Fruit fly (Drosophila melanogaster) whole organism, prepupa: ENCODE results near the gene CG9555.

ENCODE experiments used
- Blimp-1 ChIP-seq: fragments of 200-800 bp; sonication (Bioruptor generic); optimal IDR thresholded peaks from 3 replicates; lab custom pipeline; 2017; ENCODE audit warnings: missing biosample characterization, missing genetic modification characterization, mild to moderate bottlenecking, moderate library complexity, missing genetic modification reagents
- CG11294 ChIP-seq: fragments of 200-800 bp; sonication (Bioruptor generic); IDR thresholded peaks from 2 replicates; pipeline ENCODE4 v1.3.6; 2022; ENCODE audit warnings: missing biosample characterization, missing genetic modification characterization
- CG11762 ChIP-seq: fragments of 200-800 bp; sonication (Bioruptor generic); optimal IDR thresholded peaks from 3 replicates; lab custom pipeline; 2016; ENCODE audit warnings: missing biosample characterization, missing genetic modification characterization; ENCODE audit not compliant: insufficient read depth
- CG11902 ChIP-seq: fragments of 200-800 bp; sonication (Bioruptor generic); optimal IDR thresholded peaks from 3 replicates; lab custom pipeline; 2016; ENCODE audit warnings: missing biosample characterization, missing genetic modification characterization
- CG3032 ChIP-seq: fragments of 200-800 bp; optimal IDR thresholded peaks from 2 replicates; lab custom pipeline; 2019; ENCODE audit warnings: missing biosample characterization, mild to moderate bottlenecking, missing genetic modification characterization, moderate library complexity
- CG31627 ChIP-seq: fragments of 200-800 bp; sonication (Bioruptor generic); optimal IDR thresholded peaks from 3 replicates; lab custom pipeline; 2016; ENCODE audit warnings: missing biosample characterization, missing genetic modification characterization
- CG3919 ChIP-seq: fragments of 200-800 bp; sonication (Bioruptor generic); optimal IDR thresholded peaks from 3 replicates; lab custom pipeline; 2016; ENCODE audit warnings: missing biosample characterization, missing genetic modification characterization
- CG6163 ChIP-seq: fragments of 200-800 bp; sonication (Bioruptor generic); IDR thresholded peaks from 3 replicates; pipeline ENCODE4 v1.3.6; 2022; ENCODE audit warnings: missing biosample characterization, missing genetic modification characterization
- CG6792 ChIP-seq: fragments of 200-800 bp; sonication (Bioruptor generic); optimal IDR thresholded peaks from 3 replicates; lab custom pipeline; 2016; ENCODE audit warnings: missing biosample characterization, missing genetic modification characterization
- CG6808 ChIP-seq: fragments of 200-800 bp; sonication (Bioruptor generic); optimal IDR thresholded peaks from 3 replicates; lab custom pipeline; 2017; ENCODE audit warnings: missing biosample characterization, missing genetic modification characterization, mild to moderate bottlenecking, moderate library complexity, missing genetic modification reagents
- CG8119 ChIP-seq: fragments of 200-800 bp; sonication (Bioruptor generic); IDR thresholded peaks from 3 replicates; pipeline ENCODE4 v1.3.6; 2022; ENCODE audit warnings: missing biosample characterization, missing genetic modification characterization
- CG8632 ChIP-seq: fragments of 200-800 bp; sonication (Bioruptor generic); optimal IDR thresholded peaks from 3 replicates; lab custom pipeline; 2016; ENCODE audit warnings: missing biosample characterization, missing genetic modification characterization
- Eip78C ChIP-seq: fragments of 200-800 bp; sonication (Bioruptor generic); peaks from one replicate; lab custom pipeline; 2016; ENCODE audit warnings: missing biosample characterization, missing genetic modification characterization
- Eip93F ChIP-seq: fragments of 200-800 bp; sonication (Bioruptor generic); optimal IDR thresholded peaks from 2 replicates; lab custom pipeline; 2016; ENCODE audit warnings: missing biosample characterization, mild to moderate bottlenecking, missing genetic modification characterization
- Ets21C ChIP-seq: fragments of 200-800 bp; sonication (Bioruptor generic); optimal IDR thresholded peaks from 3 replicates; lab custom pipeline; 2016; ENCODE audit warnings: missing biosample characterization, missing genetic modification characterization
- Gug ChIP-seq: fragments of 200-800 bp; sonication (Bioruptor generic); IDR thresholded peaks from 2 replicates; pipeline ENCODE4 v1.3.6; 2022; ENCODE audit warnings: missing biosample characterization, missing genetic modification characterization
- Hr4 ChIP-seq: fragments of 200-800 bp; sonication (Bioruptor generic); optimal IDR thresholded peaks from 3 replicates; lab custom pipeline; 2016; ENCODE audit warnings: missing biosample characterization, missing genetic modification characterization
- Lpt ChIP-seq: fragments of 200-800 bp; sonication (Bioruptor generic); optimal IDR thresholded peaks from 3 replicates; lab custom pipeline; 2016; ENCODE audit warnings: missing biosample characterization, missing genetic modification characterization
- Met ChIP-seq: fragments of 200-800 bp; sonication (Bioruptor generic); optimal IDR thresholded peaks from 3 replicates; lab custom pipeline; 2016; ENCODE audit warnings: missing biosample characterization, missing genetic modification characterization
- OdsH ChIP-seq: fragments of 200-800 bp; sonication (Bioruptor generic); optimal IDR thresholded peaks from 3 replicates; lab custom pipeline; 2016; ENCODE audit warnings: missing biosample characterization, missing genetic modification characterization
- Smox ChIP-seq: fragments of 200-800 bp; sonication (Bioruptor generic); optimal IDR thresholded peaks from 3 replicates; lab custom pipeline; 2016; ENCODE audit warnings: missing biosample characterization, missing genetic modification characterization
- Sox102F ChIP-seq: fragments of 200-800 bp; sonication (Bioruptor generic); optimal IDR thresholded peaks from 2 replicates; lab custom pipeline; 2016; ENCODE audit warnings: missing biosample characterization, mild to moderate bottlenecking, missing genetic modification characterization
- Sox15 ChIP-seq: fragments of 200-800 bp; sonication (Bioruptor generic); optimal IDR thresholded peaks from 3 replicates; lab custom pipeline; 2016; ENCODE audit warnings: missing biosample characterization, missing genetic modification characterization
- achi ChIP-seq: fragments of 200-800 bp; sonication (Bioruptor generic); optimal IDR thresholded peaks from 3 replicates; lab custom pipeline; 2016; ENCODE audit warnings: missing biosample characterization, missing genetic modification characterization
- dsx ChIP-seq: fragments of 200-800 bp; optimal IDR thresholded peaks from 3 replicates; lab custom pipeline; 2019; ENCODE audit warnings: missing biosample characterization, mild to moderate bottlenecking, missing genetic modification characterization, moderate library complexity; ENCODE audit not compliant: poor library complexity, severe bottlenecking
- fd59A ChIP-seq: fragments of 200-800 bp; sonication (Bioruptor generic); optimal IDR thresholded peaks from 2 replicates; lab custom pipeline; 2017; ENCODE audit warnings: missing biosample characterization, mild to moderate bottlenecking, missing genetic modification characterization, missing genetic modification reagents
- fd85E ChIP-seq: fragments of 200-800 bp; sonication (Bioruptor generic); optimal IDR thresholded peaks from 3 replicates; lab custom pipeline; 2016; ENCODE audit warnings: missing biosample characterization, missing genetic modification characterization
- fkh ChIP-seq: fragments of 200-800 bp; sonication (Bioruptor generic); optimal IDR thresholded peaks from 3 replicates; lab custom pipeline; 2017; ENCODE audit warnings: missing biosample characterization, mild to moderate bottlenecking, missing genetic modification characterization, moderate library complexity
- salr ChIP-seq, 2 experiments: fragments of 200-800 bp; sonication (Bioruptor generic); optimal IDR thresholded peaks; 3 replicates each; lab custom pipeline; 2016 to 2018; ENCODE audit warnings: missing biosample characterization in 2 of 2, missing genetic modification characterization in 2 of 2, mild to moderate bottlenecking in 1 of 2
- spab ChIP-seq: fragments of 200-800 bp; sonication (Bioruptor generic); optimal IDR thresholded peaks from 2 replicates; lab custom pipeline; 2017; ENCODE audit warnings: missing biosample characterization, mild to moderate bottlenecking, missing genetic modification characterization, missing genetic modification reagents

The CG9555 gene

DNA sequence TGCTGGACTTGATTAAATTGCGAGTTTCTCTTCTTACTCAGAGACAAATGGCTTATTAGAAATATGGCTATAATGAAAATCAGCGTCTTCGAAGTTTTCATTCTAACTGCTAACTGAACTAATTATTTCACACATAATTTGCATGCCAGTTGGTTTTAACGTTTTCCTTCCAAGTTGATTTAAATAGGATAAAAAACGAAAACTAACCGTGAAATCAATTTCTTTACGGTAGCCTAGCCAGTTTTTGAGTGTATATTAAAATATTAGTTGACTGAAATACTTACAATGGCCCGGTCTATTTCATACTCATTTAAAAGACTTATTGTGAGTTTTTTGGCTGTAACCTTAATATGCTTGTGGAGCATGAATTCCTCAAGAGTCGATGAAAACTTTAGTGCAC, 29.3 kb upstream of the CG9555 start, which contains the start of the genes CG9525 and CG32985:
Gene CG9525 (minus strand): TSS at position 101 of the 400 bp plus-strand sequence.
Gene CG32985 (plus strand): TSS at position 280 of the 400 bp plus-strand sequence.
- no peak for TF ChIP-seq CG6163 (GFP tag; lab: Robert Waterston, UW)
- TF ChIP-seq Blimp-1 (GFP tag; lab: Kevin White, UChicago) = no peak
- no peak for TF ChIP-seq achi (GFP tag; lab: Kevin White, UChicago)
- TF ChIP-seq Smox (GFP tag; lab: Kevin White, UChicago) = no peak
- TF ChIP-seq Ets21C (GFP tag; lab: Kevin White, UChicago) = no peak
- TF ChIP-seq salr (GFP tag; optimal IDR thresholded peaks at IDR 0.05; lab: Kevin White, UChicago) = no peak
- TF ChIP-seq Sox15 (GFP tag; lab: Kevin White, UChicago) = no peak
- no peak for TF ChIP-seq Lpt
- TF ChIP-seq CG11294 (GFP tag; lab: Robert Waterston, UW) = no peak
- TF ChIP-seq spab (GFP tag; lab: Kevin White, UChicago) = no peak
- no peak for TF ChIP-seq fd85E (GFP tag; lab: Kevin White, UChicago)
- TF ChIP-seq, all 60 proteins: peak for 0

DNA sequence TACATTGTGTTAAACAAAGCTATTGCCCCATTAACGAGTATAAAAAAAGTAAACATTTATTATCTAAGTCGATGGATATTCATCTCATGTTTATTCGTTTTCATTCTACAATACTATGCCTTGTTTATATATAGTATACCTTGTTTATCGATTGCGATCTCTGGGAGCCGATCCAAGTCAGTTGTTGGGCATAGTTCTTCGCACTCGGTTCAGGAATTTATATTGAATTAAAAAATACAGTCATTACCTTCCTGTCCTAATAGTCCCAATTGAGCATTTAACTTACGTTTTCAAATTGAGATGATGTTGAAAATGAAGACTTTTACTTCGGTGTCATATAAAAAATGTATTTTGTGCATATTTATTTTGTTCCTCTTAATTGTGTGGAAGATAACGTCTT, 26.9 kb upstream of the CG9555 start, which contains the start of gene CG32984:
Gene CG32984 (plus strand): TSS at position 301 of the 400 bp plus-strand sequence.
- TF ChIP-seq fd59A (no peak), Ets21C (GFP tag; lab: Kevin White, UChicago) (no peak), Eip78C (no peak), CG11294 (GFP tag; lab: Robert Waterston, UW) (no peak), Sox15 (GFP tag; lab: Kevin White, UChicago) (no peak), Gug (GFP tag; lab: Robert Waterston, UW) (no peak), Met (GFP tag; lab: Kevin White, UChicago) (no peak), OdsH (no peak), CG11762 (no peak), Blimp-1 (GFP tag; lab: Kevin White, UChicago) (no peak)

DNA sequence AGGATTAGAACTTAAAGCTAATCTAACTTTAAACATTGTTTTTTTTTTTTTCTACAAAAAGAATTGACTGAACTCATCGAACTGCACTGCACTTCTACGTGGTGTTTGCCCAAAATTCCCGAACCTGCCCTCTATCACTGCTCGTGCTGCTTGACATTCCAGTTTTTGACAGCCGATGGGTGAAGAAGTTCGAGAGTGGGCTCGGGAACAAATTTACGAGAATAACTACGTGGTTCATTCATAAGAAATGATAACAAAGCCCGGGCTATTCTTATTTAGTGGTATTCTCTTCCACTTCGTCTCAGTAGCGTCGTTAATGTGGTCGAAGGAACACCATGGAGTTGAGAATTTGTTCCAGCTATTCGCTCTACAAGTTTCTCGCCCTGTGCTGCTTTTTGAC, 24.3 kb upstream of the CG9555 start, which contains the start of gene CG18088:
Gene CG18088 (plus strand): TSS at position 301 of the 400 bp plus-strand sequence.
- TF ChIP-seq Eip93F (GFP tag; lab: Kevin White, UChicago) (no peak), salr (GFP tag; optimal IDR thresholded peaks at IDR 0.05; lab: Kevin White, UChicago) (no peak), Eip78C (no peak), Blimp-1 (GFP tag; lab: Kevin White, UChicago) (no peak), CG6808 (GFP tag; lab: Kevin White, UChicago) (no peak), CG11902 (GFP tag; lab: Kevin White, UChicago) (no peak), CG6792 (GFP tag; lab: Kevin White, UChicago) (no peak), CG8632 (GFP tag; lab: Kevin White, UChicago) (no peak), Hr4 (GFP tag; lab: Kevin White, UChicago) (no peak), CG31627 (no peak), dsx (GFP tag; lab: Kevin White, UChicago) (no peak), Ets21C (GFP tag; lab: Kevin White, UChicago) (no peak), Smox (GFP tag; lab: Kevin White, UChicago) (no peak), CG3032 (tag; lab: Kevin White, UChicago) (no peak), CG3919 (GFP tag; lab: Kevin White, UChicago) (no peak), Sox102F (no peak)

DNA sequence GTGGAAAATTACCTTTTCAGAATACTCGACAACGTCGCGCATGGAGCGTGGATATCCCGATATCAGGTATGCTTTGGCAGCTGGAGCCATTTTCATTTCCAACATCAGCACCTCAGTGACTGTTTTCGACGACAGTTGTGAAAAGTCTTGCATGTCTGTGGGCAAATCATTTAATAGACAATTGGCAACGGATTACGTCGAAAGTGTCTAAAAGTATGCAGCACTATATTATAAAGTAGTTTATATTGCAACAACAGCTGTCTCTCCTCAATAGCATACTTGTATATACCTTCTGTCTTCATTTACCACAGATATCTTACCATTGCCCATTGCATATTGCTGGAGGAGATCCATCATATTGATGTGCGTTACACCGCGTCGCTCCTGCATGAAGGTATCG, 18.6 kb upstream of the CG9555 start:
- TF ChIP-seq fkh = no peak

DNA sequence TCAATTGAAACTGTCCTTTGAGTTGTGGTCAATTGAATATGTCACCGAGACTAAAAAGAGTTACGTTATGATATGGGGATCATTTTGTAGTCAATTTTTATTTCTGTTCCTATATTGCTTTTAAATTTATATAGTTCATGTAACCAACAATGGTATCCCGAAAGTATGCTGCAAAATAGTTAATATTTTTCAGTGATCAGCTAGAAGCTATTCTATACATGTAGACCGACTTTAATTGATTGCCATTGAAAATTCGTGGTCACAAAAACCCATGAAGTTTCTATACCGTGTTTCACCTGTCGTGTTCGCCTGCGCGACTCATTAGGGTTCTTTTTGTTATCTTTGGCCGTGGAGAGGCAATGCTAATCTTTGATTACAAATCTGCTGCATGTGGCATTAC, 17.0 kb upstream of the CG9555 start:
- no peak for TF ChIP-seq CG8119
- TF ChIP-seq Lpt = no peak
- TF ChIP-seq, all 60 proteins: peak for 0

DNA sequence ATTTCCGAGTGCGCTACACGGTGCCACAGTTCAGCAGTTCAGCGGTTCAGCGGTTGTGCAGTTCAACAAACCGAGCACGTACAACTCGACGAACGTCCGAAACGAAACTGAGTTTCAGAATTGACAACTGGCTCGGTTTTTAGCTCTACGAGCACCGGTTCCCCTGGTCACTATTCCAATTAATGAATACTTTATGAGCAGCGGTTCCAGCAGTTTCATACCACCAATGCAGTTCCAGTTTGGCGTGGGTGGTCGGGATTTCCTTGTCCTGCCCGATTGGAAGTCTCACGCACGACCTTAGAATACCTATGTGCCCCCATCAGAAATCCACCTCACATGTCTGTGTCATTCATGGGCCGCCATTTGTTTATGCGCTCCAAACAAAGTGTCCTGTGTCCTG, 16.2 kb upstream of the CG9555 start, which contains the start of gene CG9541:
Gene CG9541 (minus strand): TSS at position 101 of the 400 bp plus-strand sequence.
- no peak for TF ChIP-seq Smox (GFP tag; lab: Kevin White, UChicago)
- no peak for TF ChIP-seq fd85E (GFP tag; lab: Kevin White, UChicago)
